Fruit fly (Drosophila melanogaster) ovary, adult (tissue): ENCODE measurements around the gene CG10098.

Source experiments
- CG17801 ChIP-seq: fragments of 200-800 bp; optimal IDR thresholded peaks from 2 replicates; lab custom pipeline; 2019; ENCODE audit warnings: missing biosample characterization, mild to moderate bottlenecking, missing genetic modification characterization, moderate library complexity; ENCODE audit not compliant: partially characterized antibody

The CG10098 gene

dm6 chr3R:7112977-7113376 lies 11.4 kb upstream of the CG10098 start:
- TF ChIP-seq CG17801 (GFP tag; lab: Kevin White, UChicago), result no peak

dm6 chr3R:7116511-7116910 lies 7.8 kb upstream of the CG10098 start:
- TF ChIP-seq CG17801 (GFP tag; lab: Kevin White, UChicago), result no peak

- TF ChIP-seq CG17801 (GFP tag; lab: Kevin White, UChicago), result no peak
Observed at dm6 chr3R:7117590-7117989, 6.8 kb upstream of the CG10098 start, which contains the start of gene Mlp84B. Gene Mlp84B (minus strand): TSS chr3R:7117732.

- no peak for TF ChIP-seq CG17801 (GFP tag; lab: Kevin White, UChicago)
Observed at dm6 chr3R:7122172-7123072, 1.9 kb upstream of the CG10098 start.

dm6 chr3R:7123073-7123572 lies 1.2 kb upstream of the CG10098 start:
- TF ChIP-seq CG17801 (GFP tag; lab: Kevin White, UChicago), result no peak

- no peak for TF ChIP-seq CG17801 (GFP tag; lab: Kevin White, UChicago)
Observed at dm6 chr3R:7123699-7124098, 649 bp upstream of the CG10098 start.

- peak; percentile 89 for TF ChIP-seq CG17801 (GFP tag; lab: Kevin White, UChicago)
Observed at dm6 chr3R:7127966-7128365, 3.6 kb downstream of the CG10098 start, which contains the start of gene CG10068. Gene CG10068 (minus strand): TSS chr3R:7128027.

dm6 chr3R:7129280-7130069 lies 5.1 kb downstream of the CG10098 start, which contains the start of gene CG31248:
Gene CG31248 (plus strand): TSS chr3R:7129320.
- TF ChIP-seq CG17801 (GFP tag; lab: Kevin White, UChicago), result no peak

dm6 chr3R:7130827-7131226 lies 6.5 kb downstream of the CG10098 start:
- peak; percentile 34 for TF ChIP-seq CG17801 (GFP tag; lab: Kevin White, UChicago)

dm6 chr3R:7131260-7131659 lies 6.9 kb downstream of the CG10098 start, which contains the start of gene CG31493:
Gene CG31493 (plus strand): TSS chr3R:7131560.
- TF ChIP-seq CG17801 (GFP tag; lab: Kevin White, UChicago), result no peak

- no peak for TF ChIP-seq CG17801 (GFP tag; lab: Kevin White, UChicago)
Observed at dm6 chr3R:7134715-7135505, 10.6 kb downstream of the CG10098 start.

dm6 chr3R:7135881-7136280 lies 11.5 kb downstream of the CG10098 start, which contains the start of gene Fer1:
Gene Fer1 (plus strand): TSS chr3R:7136206.
- TF ChIP-seq CG17801 (GFP tag; lab: Kevin White, UChicago), result no peak

dm6 chr3R:7137207-7137606 lies 12.9 kb downstream of the CG10098 start:
- no peak for TF ChIP-seq CG17801 (GFP tag; lab: Kevin White, UChicago)

dm6 chr3R:7138058-7138457 lies 13.7 kb downstream of the CG10098 start:
- no peak for TF ChIP-seq CG17801 (GFP tag; lab: Kevin White, UChicago)
